Worm (Caenorhabditis elegans) whole organism, late embryonic: ENCODE data around the gene srg-55.

Source experiments
- ama-1 ChIP-seq: fragments of 150-350 bp; optimal IDR thresholded peaks from 2 replicates; lab custom pipeline; 2014
- hlh-15 ChIP-seq: sonication (generic microtip); optimal IDR thresholded peaks from 2 replicates; lab custom pipeline; 2016; ENCODE audit warnings: missing genetic modification characterization, missing compliant biosample characterization
- rnt-1 ChIP-seq: sonication (generic microtip); optimal IDR thresholded peaks from 2 replicates; lab custom pipeline; 2016; ENCODE audit warnings: missing genetic modification characterization, missing compliant biosample characterization
- unc-86 ChIP-seq: sonication (generic microtip); optimal IDR thresholded peaks from 2 replicates; lab custom pipeline; 2016; ENCODE audit warnings: missing genetic modification characterization, missing compliant biosample characterization

DNA sequence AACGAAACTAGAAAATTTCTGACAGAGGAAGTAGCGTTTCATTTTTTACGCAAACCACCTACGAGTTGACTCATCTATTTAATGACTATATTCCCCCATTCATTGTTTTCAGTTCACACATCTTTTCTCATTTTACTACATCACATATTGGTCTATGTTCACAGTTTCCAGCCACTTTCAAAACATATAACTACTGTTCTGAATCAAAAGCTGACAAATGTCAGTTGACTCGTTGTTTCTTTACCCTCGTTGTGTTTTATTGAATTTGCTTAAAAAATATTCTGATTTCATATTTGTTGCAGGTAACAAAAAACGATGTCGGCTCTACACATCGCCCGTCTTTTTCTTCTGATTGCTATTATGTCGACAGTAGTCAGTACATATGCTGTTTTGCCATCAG, 43.0 kb upstream of the srg-55 start, which contains the start of gene nlp-59:
- TF ChIP-seq ama-1 = no peak
- no peak for TF ChIP-seq rnt-1 (tag; lab: Kevin White, UChicago)
- no peak for TF ChIP-seq unc-86 (tag; lab: Kevin White, UChicago)
- no peak for TF ChIP-seq hlh-15 (tag; lab: Kevin White, UChicago)
